Worm (Caenorhabditis elegans) whole organism, late embryonic: ENCODE measurements around the gene pap-2.

Experiments used
- C08G9.2 ChIP-seq: sonication (generic microtip); optimal IDR thresholded peaks from 2 replicates; lab custom pipeline; 2016; ENCODE audit warnings: mild to moderate bottlenecking, missing genetic modification characterization, moderate library complexity, missing compliant biosample characterization
- C38D4.7 ChIP-seq: fragments of 200-800 bp; sonication (Bioruptor generic); optimal IDR thresholded peaks from 2 replicates; lab custom pipeline; 2018; ENCODE audit warnings: mild to moderate bottlenecking, missing genetic modification characterization, moderate library complexity, missing compliant biosample characterization
- F13H6.1 ChIP-seq: sonication (generic microtip); optimal IDR thresholded peaks from 2 replicates; lab custom pipeline; 2016; ENCODE audit warnings: missing genetic modification characterization, missing compliant biosample characterization
- K02D7.2 ChIP-seq: sonication (generic microtip); optimal IDR thresholded peaks from 2 replicates; lab custom pipeline; 2017; ENCODE audit warnings: mild to moderate bottlenecking, missing genetic modification characterization, missing compliant biosample characterization
- T23F11.4 ChIP-seq: fragments of 200-800 bp; sonication (Bioruptor generic); optimal IDR thresholded peaks from 2 replicates; lab custom pipeline; 2018; ENCODE audit warnings: mild to moderate bottlenecking, missing genetic modification characterization, missing compliant biosample characterization
- ceh-14 ChIP-seq: sonication (generic microtip); optimal IDR thresholded peaks from 2 replicates; lab custom pipeline; 2016; ENCODE audit warnings: missing genotype, missing genetic modification characterization, missing compliant biosample characterization
- ceh-18 ChIP-seq: sonication (generic microtip); optimal IDR thresholded peaks from 2 replicates; lab custom pipeline; 2016; ENCODE audit warnings: missing genetic modification characterization, missing compliant biosample characterization
- ceh-19 ChIP-seq: fragments of 200-800 bp; sonication (Bioruptor generic); optimal IDR thresholded peaks from 2 replicates; lab custom pipeline; 2018; ENCODE audit warnings: mild to moderate bottlenecking, missing genetic modification characterization, missing compliant biosample characterization
- ceh-2 ChIP-seq: sonication (generic microtip); optimal IDR thresholded peaks from 2 replicates; lab custom pipeline; 2016; ENCODE audit warnings: missing genotype, missing genetic modification characterization, missing compliant biosample characterization
- ceh-30 ChIP-seq: fragments of 150-350 bp; optimal IDR thresholded peaks from 2 replicates; lab custom pipeline; 2014; ENCODE audit warnings: missing biosample characterization, missing genetic modification characterization
- ceh-31 ChIP-seq: sonication (generic microtip); optimal IDR thresholded peaks from 2 replicates; lab custom pipeline; 2016; ENCODE audit warnings: missing genetic modification characterization, missing compliant biosample characterization
- ceh-34 ChIP-seq: sonication (generic microtip); optimal IDR thresholded peaks from 2 replicates; lab custom pipeline; 2016; ENCODE audit warnings: mild to moderate bottlenecking, missing genetic modification characterization, missing compliant biosample characterization
- ceh-48 ChIP-seq: sonication (generic microtip); optimal IDR thresholded peaks from 2 replicates; lab custom pipeline; 2016; ENCODE audit warnings: missing genetic modification characterization, inconsistent platforms, missing compliant biosample characterization
- che-1 ChIP-seq: sonication (generic microtip); optimal IDR thresholded peaks from 2 replicates; lab custom pipeline; 2016; ENCODE audit warnings: mild to moderate bottlenecking, missing genetic modification characterization, missing compliant biosample characterization
- dmd-4 ChIP-seq: sonication (generic microtip); optimal IDR thresholded peaks from 2 replicates; lab custom pipeline; 2016; ENCODE audit warnings: borderline replicate concordance, missing genetic modification characterization, missing compliant biosample characterization
- dve-1 ChIP-seq: sonication (generic microtip); optimal IDR thresholded peaks from 2 replicates; lab custom pipeline; 2017; ENCODE audit warnings: antibody characterized with exemption, mild to moderate bottlenecking, missing genetic modification characterization, missing compliant biosample characterization
- elt-2 ChIP-seq: sonication (generic microtip); optimal IDR thresholded peaks from 2 replicates; lab custom pipeline; 2016; ENCODE audit warnings: missing genetic modification reagents, missing genetic modification characterization, missing compliant biosample characterization
- eyg-1 ChIP-seq: sonication (generic microtip); optimal IDR thresholded peaks from 2 replicates; lab custom pipeline; 2016; ENCODE audit warnings: missing genotype, missing genetic modification characterization, missing compliant biosample characterization
- fax-1 ChIP-seq: sonication (generic microtip); optimal IDR thresholded peaks from 2 replicates; lab custom pipeline; 2016; ENCODE audit warnings: missing genotype, missing genetic modification characterization, missing compliant biosample characterization
- fkh-10 ChIP-seq: fragments of 150-350 bp; optimal IDR thresholded peaks from 2 replicates; lab custom pipeline; 2014; ENCODE audit warnings: missing biosample characterization, missing genetic modification reagents, missing genetic modification characterization
- fkh-6 ChIP-seq: sonication (generic microtip); optimal IDR thresholded peaks from 2 replicates; lab custom pipeline; 2016; ENCODE audit warnings: missing genetic modification characterization, missing compliant biosample characterization
- hlh-6 ChIP-seq: sonication (generic microtip); optimal IDR thresholded peaks from 2 replicates; lab custom pipeline; 2016; ENCODE audit warnings: missing genotype, missing genetic modification characterization, missing compliant biosample characterization
- lin-11 ChIP-seq: fragments of 200-800 bp; sonication (Bioruptor generic); optimal IDR thresholded peaks from 2 replicates; lab custom pipeline; 2018; ENCODE audit warnings: mild to moderate bottlenecking, missing genetic modification characterization, missing compliant biosample characterization
- madf-2 ChIP-seq: sonication (generic microtip); optimal IDR thresholded peaks from 2 replicates; lab custom pipeline; 2017; ENCODE audit warnings: missing genetic modification characterization, missing compliant biosample characterization
- nfya-1 ChIP-seq: sonication (generic microtip); optimal IDR thresholded peaks from 2 replicates; lab custom pipeline; 2017; ENCODE audit warnings: missing genetic modification characterization, mild to moderate bottlenecking, missing compliant biosample characterization, antibody characterized with exemption, moderate library complexity
- nhr-11 ChIP-seq: fragments of 150-350 bp; optimal IDR thresholded peaks from 2 replicates; lab custom pipeline; 2014; ENCODE audit warnings: missing biosample characterization, missing genetic modification characterization
- odd-2 ChIP-seq: sonication (generic microtip); optimal IDR thresholded peaks from 2 replicates; lab custom pipeline; 2017; ENCODE audit warnings: antibody characterized with exemption, mild to moderate bottlenecking, missing genetic modification characterization, missing compliant biosample characterization
- pat-9 ChIP-seq: fragments of 200-800 bp; sonication (Bioruptor generic); optimal IDR thresholded peaks from 2 replicates; lab custom pipeline; 2018; ENCODE audit warnings: mild to moderate bottlenecking, missing genetic modification characterization, moderate library complexity, missing compliant biosample characterization
- pha-2 ChIP-seq: sonication (generic microtip); optimal IDR thresholded peaks from 2 replicates; lab custom pipeline; 2017; ENCODE audit warnings: mild to moderate bottlenecking, missing genetic modification characterization, missing compliant biosample characterization
- pqm-1 ChIP-seq: sonication (generic microtip); optimal IDR thresholded peaks from 2 replicates; lab custom pipeline; 2016; ENCODE audit warnings: missing genetic modification characterization, missing compliant biosample characterization
- rnt-1 ChIP-seq: sonication (generic microtip); optimal IDR thresholded peaks from 2 replicates; lab custom pipeline; 2016; ENCODE audit warnings: missing genetic modification characterization, missing compliant biosample characterization
- tbx-2 ChIP-seq: sonication (generic microtip); optimal IDR thresholded peaks from 2 replicates; lab custom pipeline; 2016; ENCODE audit warnings: missing genetic modification characterization, missing compliant biosample characterization
- ttx-3 ChIP-seq: sonication (generic microtip); optimal IDR thresholded peaks from 2 replicates; lab custom pipeline; 2016; ENCODE audit warnings: missing genetic modification reagents, missing genetic modification characterization, missing compliant biosample characterization
- unc-55 ChIP-seq: sonication (generic microtip); optimal IDR thresholded peaks from 2 replicates; lab custom pipeline; 2017; ENCODE audit warnings: missing biosample characterization, missing genetic modification reagents, missing genetic modification characterization

Gene pap-2

ce11 chrII:9620616-9621015, 11.4 kb upstream of the pap-2 start:
- TF ChIP-seq odd-2 (tag; lab: Kevin White, UChicago) = no peak
- peak; percentile 18 for TF ChIP-seq unc-55
- TF ChIP-seq fkh-10 (GFP tag; lab: Kevin White, UChicago) = no peak
- TF ChIP-seq ceh-34 (tag; lab: Kevin White, UChicago) = no peak

DNA sequence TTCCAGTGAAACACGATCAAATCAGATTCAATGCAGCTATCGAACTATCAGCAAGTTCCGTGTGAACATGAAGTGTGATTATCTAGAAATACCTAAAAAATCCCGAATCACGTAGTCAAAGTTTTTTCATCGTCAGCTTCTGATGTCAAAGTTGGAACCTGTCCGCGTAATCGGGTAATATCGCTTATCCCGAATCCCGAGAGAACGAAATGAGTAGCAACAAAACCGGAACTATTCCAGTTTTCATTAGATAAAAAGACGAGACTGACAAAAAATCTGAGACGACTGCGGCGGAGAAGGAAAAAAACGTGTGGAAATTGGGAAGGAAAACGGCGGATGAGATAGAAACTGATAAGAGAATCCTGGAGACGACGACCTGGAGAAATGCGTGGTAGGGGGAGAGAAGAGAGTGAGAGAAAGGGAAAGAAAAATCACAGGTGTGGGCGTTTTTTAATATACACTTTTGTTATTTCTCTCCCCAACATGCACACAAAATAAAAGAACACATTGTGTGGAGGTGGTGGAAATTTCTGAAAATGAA, 10.9 kb upstream of the pap-2 start:
- no peak for TF ChIP-seq unc-55
- peak; percentile 67 for TF ChIP-seq nhr-11
- TF ChIP-seq ceh-48 = no peak

ce11 chrII:9619402-9619862, 10.2 kb upstream of the pap-2 start:
- TF ChIP-seq ceh-14 (tag; lab: Kevin White, UChicago) = no peak
- peak; percentile 63 for TF ChIP-seq ceh-18
- TF ChIP-seq T23F11.4 (GFP tag; lab: Kevin White, UChicago) = no peak
- no peak for TF ChIP-seq C38D4.7 (GFP tag; lab: Kevin White, UChicago)
- peak; percentile 29 for TF ChIP-seq tbx-2 (tag; lab: Kevin White, UChicago)
- no peak for TF ChIP-seq pha-2 (tag; lab: Kevin White, UChicago)
- peak; percentile 82 for TF ChIP-seq unc-55
- no peak for TF ChIP-seq dve-1
- TF ChIP-seq elt-2 = peak; percentile 55
- no peak for TF ChIP-seq C08G9.2 (tag; lab: Kevin White, UChicago)
- TF ChIP-seq nfya-1 = peak; percentile 36
- no peak for TF ChIP-seq F13H6.1
- peak; percentile 20 for TF ChIP-seq rnt-1 (tag; lab: Kevin White, UChicago)
- peak; percentile 33 for TF ChIP-seq madf-2 (tag; lab: Kevin White, UChicago)
- TF ChIP-seq ceh-34 (tag; lab: Kevin White, UChicago) = peak; percentile 89

- no peak for TF ChIP-seq ceh-34 (tag; lab: Kevin White, UChicago)
- TF ChIP-seq lin-11 (tag; lab: Kevin White, UChicago) = no peak
- no peak for TF ChIP-seq ceh-2 (tag; lab: Kevin White, UChicago)
- no peak for TF ChIP-seq ttx-3 (tag; lab: Kevin White, UChicago)
- no peak for TF ChIP-seq pqm-1
- TF ChIP-seq fax-1 (tag; lab: Kevin White, UChicago) = no peak
- no peak for TF ChIP-seq nfya-1
- no peak for TF ChIP-seq dmd-4 (tag; lab: Kevin White, UChicago)
- no peak for TF ChIP-seq pha-2 (tag; lab: Kevin White, UChicago)
- no peak for TF ChIP-seq K02D7.2 (tag; lab: Kevin White, UChicago)
- no peak for TF ChIP-seq eyg-1 (tag; lab: Kevin White, UChicago)
- no peak for TF ChIP-seq fkh-6 (tag; lab: Kevin White, UChicago)
- TF ChIP-seq madf-2 (tag; lab: Kevin White, UChicago) = no peak
- no peak for TF ChIP-seq ceh-30
- no peak for TF ChIP-seq C08G9.2 (tag; lab: Kevin White, UChicago)
- no peak for TF ChIP-seq pat-9 (tag; lab: Kevin White, UChicago)
- no peak for TF ChIP-seq che-1 (tag; lab: Kevin White, UChicago)
- no peak for TF ChIP-seq nhr-11
- no peak for TF ChIP-seq ceh-31 (tag; lab: Kevin White, UChicago)
Measured at ce11 chrII:9618759-9619158, 9.6 kb upstream of the pap-2 start.

ce11 chrII:9617902-9618245, 8.7 kb upstream of the pap-2 start:
- TF ChIP-seq unc-55 = no peak
- no peak for TF ChIP-seq nfya-1
- TF ChIP-seq ceh-48 = no peak
- no peak for TF ChIP-seq ceh-19 (GFP tag; lab: Kevin White, UChicago)
- no peak for TF ChIP-seq hlh-6 (tag; lab: Kevin White, UChicago)
- no peak for TF ChIP-seq C08G9.2 (tag; lab: Kevin White, UChicago)
- no peak for TF ChIP-seq nhr-11
- no peak for TF ChIP-seq che-1 (tag; lab: Kevin White, UChicago)
